Worm (Caenorhabditis elegans) whole organism, dauer: Measurements from ENCODE around the gene let-23.

Experiments
- unc-62 ChIP-seq: sonication (generic microtip); optimal IDR thresholded peaks from 2 replicates; lab custom pipeline; 2017; ENCODE audit warnings: missing biosample characterization, missing genetic modification reagents, missing genetic modification characterization

Gene let-23

DNA sequence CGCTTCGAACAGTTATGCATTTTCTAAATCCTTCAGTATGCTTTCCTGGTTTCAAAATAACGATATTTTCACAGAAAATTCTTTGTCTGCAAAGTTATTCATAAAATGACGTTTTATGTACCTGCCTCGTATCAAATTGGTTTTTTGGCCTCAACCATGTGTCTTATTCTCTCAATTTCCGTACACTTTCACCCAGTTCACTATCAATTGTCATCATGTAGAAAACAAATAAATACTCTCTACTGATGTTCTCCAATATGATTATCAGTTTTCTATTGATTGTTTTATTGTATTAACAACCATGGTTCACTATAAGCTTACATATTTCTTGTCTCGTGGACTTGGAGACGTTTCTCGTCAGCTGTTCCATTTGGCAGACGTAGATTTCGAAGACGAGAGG lies 33.9 kb downstream of the let-23 start, which contains the start of gene gst-13:
Gene gst-13 (plus strand): TSS at position 218 of the 400 bp plus-strand sequence.
- no peak for TF ChIP-seq unc-62 (GFP tag; lab: Kevin White, UChicago)

DNA sequence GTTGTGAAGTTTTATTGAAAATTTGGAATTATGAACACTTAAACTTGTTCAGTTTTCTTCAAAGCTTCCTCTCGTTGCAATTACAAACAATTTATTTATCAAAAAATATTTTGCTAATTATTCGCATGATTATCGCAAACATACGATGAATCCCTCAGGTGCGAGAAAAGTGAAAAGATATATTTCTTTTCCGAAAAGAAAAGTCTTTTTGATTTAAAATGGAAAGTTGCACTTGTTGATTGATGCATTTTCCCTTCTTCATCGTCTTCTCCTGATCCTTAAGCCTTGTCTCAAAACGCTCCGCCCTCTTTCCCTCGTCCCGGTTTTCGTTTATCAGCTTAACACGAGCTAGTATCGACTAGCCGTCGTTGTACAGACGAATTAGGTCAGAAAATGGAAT lies 35.2 kb downstream of the let-23 start:
- no peak for TF ChIP-seq unc-62 (GFP tag; lab: Kevin White, UChicago)

DNA sequence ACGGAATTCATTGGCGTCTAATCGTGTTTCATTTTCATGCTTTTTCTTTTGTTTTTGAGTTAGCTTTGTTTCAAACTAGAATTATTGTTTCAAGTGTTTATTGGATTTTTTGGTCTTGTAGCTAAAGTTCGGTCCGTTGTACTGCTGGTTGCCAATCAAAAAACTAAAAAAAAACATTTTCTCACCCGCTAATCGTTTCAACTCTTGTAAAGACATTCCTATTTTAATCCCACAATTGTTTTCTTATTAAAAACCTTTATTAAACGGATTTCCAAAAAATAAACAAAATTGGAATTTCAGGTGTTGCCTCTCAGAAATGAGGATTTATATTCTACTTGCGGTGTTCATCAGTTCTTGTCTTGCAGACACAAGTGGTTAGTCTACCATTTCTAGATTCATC lies 35.6 kb downstream of the let-23 start, which contains the start of gene T26C5.2:
Gene T26C5.2 (plus strand): TSS at position 301 of the 400 bp plus-strand sequence.
- TF ChIP-seq unc-62 (GFP tag; lab: Kevin White, UChicago) = no peak

DNA sequence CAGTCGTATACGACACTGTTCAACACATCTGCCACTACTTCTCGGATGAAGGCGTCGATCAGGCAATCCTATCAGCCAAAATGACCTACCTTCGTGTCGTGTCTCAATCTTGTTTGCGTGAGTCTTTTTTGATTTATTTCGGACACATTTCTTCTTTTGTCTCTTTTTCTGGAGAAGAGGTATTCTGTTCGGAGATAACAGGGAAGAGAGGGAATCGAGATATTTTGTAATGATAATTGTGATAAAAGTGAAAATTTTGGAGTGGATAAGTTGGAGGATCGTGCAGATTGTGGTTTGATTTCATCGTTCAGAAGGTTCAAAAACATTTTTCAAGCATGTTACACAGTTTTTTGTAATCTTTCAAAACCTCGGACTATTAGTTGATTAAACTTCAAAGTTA lies 36.5 kb downstream of the let-23 start:
- TF ChIP-seq unc-62 (GFP tag; lab: Kevin White, UChicago) = no peak

DNA sequence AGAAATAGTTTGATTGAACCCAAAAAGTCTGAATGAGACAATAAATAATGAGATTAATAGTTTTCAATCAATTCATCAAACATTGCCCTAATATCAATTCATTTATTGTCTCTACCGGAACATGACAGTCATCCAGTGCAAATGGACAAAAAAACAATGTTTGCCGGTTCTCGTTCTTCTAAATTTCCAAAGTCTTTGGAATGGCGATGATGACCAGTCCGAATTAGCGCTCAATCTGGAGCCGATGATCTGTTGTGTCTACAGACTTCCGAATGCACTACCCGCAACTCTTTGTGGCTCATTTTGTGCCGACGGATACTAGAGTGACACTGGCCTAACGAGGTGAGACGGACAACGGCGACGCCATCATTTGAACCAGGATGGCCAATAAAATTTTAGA lies 39.0 kb downstream of the let-23 start, which contains the start of gene T26C5.3:
Gene T26C5.3 (plus strand): TSS at position 301 of the 400 bp plus-strand sequence.
- no peak for TF ChIP-seq unc-62 (GFP tag; lab: Kevin White, UChicago)

DNA sequence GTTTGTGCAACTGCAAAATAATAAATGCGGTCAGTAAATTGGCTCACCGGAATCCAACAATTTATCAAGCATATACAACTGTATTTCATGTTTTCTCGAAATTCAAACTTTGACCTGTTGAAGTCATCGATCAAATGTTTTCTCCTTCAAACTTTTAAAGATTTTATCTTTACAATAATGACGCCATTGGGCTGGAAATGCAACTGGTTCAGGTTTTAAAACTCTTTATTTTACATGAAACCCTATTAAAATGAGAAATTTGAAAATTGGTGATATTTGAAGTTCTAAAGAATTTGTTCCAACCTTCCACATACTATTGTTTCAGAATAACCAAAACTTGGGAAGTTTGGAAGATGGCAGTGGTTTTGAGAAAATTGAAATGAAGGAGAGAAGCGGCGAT lies 39.7 kb downstream of the let-23 start:
- TF ChIP-seq unc-62 (GFP tag; lab: Kevin White, UChicago) = no peak

DNA sequence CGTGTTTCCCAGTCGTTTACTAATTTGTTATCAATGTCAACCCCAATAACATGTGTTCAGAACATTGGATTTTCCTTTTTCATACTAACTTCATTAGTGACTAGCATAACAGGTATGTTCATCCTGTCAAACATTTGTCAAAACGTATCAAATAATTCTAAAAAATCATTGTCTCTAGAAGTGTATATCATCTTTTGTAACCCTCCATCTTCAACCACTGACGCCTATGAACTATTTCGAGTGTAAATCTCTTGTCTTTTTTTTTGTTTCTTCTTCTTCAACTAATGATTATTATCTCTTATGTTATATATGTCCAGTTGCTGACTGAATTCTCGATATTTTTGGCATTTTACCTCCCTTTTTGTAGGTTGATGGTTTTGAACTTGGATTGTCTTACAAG lies 40.4 kb downstream of the let-23 start:
- TF ChIP-seq unc-62 (GFP tag; lab: Kevin White, UChicago) = no peak

DNA sequence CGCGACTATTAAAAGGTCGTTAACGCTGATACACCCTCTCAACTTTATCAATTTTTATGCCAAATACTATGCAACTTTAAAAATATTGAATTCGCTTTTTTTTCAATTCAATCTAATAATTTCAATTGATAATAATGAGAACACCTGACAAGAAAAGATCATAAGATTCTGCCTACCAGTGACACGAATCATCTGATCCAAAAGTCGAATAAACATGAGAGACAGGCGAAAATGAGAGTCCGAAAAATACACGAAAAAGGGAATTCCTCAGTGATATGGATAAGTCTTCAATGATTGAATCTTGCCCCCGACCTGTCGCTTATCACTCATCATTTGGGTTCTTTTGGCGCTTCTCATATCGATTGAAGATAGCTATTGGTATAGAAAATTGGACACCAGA lies 44.3 kb downstream of the let-23 start:
- no peak for TF ChIP-seq unc-62 (GFP tag; lab: Kevin White, UChicago)

DNA sequence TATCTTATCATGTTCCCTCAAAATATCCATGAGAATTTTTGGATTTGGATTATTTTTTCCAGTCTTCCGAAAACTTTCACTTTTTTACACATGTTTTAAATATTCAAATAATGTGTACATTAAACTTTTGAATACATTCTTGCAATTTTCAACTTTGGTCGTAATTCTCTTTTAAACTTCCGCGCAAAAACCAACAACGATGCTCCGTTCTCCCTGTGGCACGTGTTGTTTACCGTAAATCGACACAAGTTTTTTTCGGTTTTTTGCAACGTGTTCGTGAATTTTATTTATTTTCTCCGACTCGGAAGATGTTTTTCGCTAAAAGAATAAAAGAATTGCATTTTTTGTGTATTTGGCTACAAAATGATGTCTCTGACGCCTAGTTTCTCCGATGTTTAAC lies 45.5 kb downstream of the let-23 start:
- no peak for TF ChIP-seq unc-62 (GFP tag; lab: Kevin White, UChicago)

DNA sequence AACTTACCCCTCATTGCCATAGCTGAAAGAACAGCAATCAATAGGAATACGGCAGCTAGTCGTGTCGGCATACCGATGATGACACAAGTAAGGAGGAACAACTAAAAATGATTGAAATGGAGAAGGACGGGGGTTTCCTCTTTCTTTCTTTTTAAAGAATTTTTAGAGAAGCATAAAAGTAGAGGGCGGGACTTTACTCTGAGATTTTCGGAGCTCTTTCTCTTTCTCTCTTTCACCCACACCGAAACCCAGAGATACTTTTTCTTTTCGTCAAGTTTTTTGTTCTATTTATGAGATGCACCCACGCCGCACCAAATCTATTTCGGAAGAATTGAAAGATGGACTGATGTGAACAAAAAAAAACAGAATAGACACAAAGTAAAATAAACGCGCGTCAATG lies 49.3 kb downstream of the let-23 start, which contains the start of gene T26C5.5:
Gene T26C5.5 (minus strand): TSS at position 101 of the 400 bp plus-strand sequence.
- no peak for TF ChIP-seq unc-62 (GFP tag; lab: Kevin White, UChicago)

DNA sequence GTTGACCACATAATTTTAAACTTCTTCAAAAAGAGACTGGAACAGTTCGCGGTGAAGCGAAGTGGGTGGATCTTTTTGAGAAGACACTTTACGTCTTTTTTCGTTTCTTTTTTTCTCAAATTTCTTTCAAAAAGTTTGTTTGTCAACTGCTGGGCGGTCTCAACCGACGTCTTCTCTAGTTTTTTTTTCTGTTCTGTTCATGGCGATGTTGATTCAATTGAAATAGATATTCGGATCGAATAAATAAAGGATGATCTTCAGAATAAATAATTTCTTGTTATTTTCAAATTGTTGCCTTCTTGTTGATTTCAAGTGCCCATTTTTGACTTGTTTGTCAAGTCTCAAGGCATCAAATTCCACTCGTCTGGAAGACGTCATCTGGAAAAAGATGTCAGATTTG lies 53.1 kb downstream of the let-23 start, which contains the start of gene T26C5.4:
Gene T26C5.4 (minus strand): TSS at position 101 of the 400 bp plus-strand sequence.
- no peak for TF ChIP-seq unc-62 (GFP tag; lab: Kevin White, UChicago)

DNA sequence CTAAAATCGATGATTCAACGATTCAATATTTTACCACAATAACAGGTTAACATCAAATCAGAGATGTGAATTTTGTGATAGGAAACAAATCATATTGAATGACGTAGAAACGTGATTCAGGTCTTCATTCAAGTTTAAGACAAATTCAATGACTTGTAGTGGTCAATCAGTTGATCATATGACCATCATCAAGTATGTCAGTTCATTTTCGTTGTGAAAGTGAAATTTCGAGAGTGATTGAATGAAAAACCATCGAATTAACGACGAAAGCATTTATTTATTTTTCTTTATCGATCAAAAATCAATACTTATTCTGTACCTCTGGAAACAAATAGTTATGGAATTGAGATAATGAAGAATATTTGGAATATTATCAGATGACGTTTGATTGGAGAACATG lies 54.2 kb downstream of the let-23 start:
- no peak for TF ChIP-seq unc-62 (GFP tag; lab: Kevin White, UChicago)

DNA sequence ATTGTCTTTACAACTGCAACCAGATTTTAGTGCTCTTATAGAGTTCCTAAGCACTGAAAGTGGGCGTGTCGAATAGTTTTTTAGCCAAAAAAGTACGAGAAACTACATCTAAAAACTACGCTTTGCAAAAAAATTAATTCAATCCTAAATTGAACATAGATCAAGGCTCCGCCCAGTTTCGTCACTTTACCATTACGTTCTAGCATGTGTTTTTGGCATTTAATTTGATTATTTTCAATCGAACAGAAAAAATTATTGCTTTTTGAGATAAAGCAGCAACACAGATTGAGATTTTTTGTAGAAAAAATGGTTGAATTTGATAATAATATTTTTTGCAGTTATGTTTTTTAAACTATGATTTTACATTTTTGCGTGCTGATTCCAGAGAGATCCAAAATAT lies 56.9 kb downstream of the let-23 start, which contains the start of gene nlp-82:
Gene nlp-82 (minus strand): TSS at position 101 of the 400 bp plus-strand sequence.
- no peak for TF ChIP-seq unc-62 (GFP tag; lab: Kevin White, UChicago)
